Fruit fly (Drosophila melanogaster) whole organism: ENCODE data around the gene CG13385.

Source experiments
- CG8478 ChIP-seq: fragments of >200 bp; optimal IDR thresholded peaks from 2 replicates; lab custom pipeline; 2018; ENCODE audit warnings: inconsistent platforms
- EcR ChIP-seq, 2 experiments: fragments of >200 bp; optimal IDR thresholded peaks; 2 replicates each; lab custom pipeline; 2017; ENCODE audit warnings: missing biosample characterization in 2 of 2, missing genetic modification characterization in 2 of 2, missing genetic modification reagents in 2 of 2
- usp ChIP-seq: fragments of >200 bp; optimal IDR thresholded peaks from 2 replicates; lab custom pipeline; 2017; ENCODE audit warnings: missing biosample characterization, missing genetic modification characterization, mixed read lengths

dm6 chr2L:8416350-8417046 is 20.0 kb downstream of the CG13385 start:
- TF ChIP-seq usp (GFP tag; lab: Kevin White, UChicago), result no peak
- no peak for TF ChIP-seq EcR (GFP tag; optimal IDR thresholded peaks at IDR 0.05; lab: Kevin White, UChicago)
- TF ChIP-seq CG8478 (lab: Kevin White, UChicago), result no peak
